Fruit fly (Drosophila melanogaster) whole organism, embryonic: Measurements from ENCODE around the gene CG32720.
A peak's percentile ranks its signal among the peaks of the same experiment; 100 is the strongest.

Source experiments
- ATbp ChIP-seq: fragments of 200-800 bp; sonication (Bioruptor generic); optimal IDR thresholded peaks from 2 replicates; lab custom pipeline; 2017; ENCODE audit warnings: missing biosample characterization, mild to moderate bottlenecking, missing genetic modification characterization, missing genetic modification reagents
- Abd-B ChIP-seq: fragments of 200-800 bp; sonication (Bioruptor generic); optimal IDR thresholded peaks from 2 replicates; lab custom pipeline; 2018; ENCODE audit warnings: missing biosample characterization, mild to moderate bottlenecking, missing genetic modification characterization, moderate library complexity
- Aef1 ChIP-seq: fragments of 200-800 bp; sonication (Bioruptor generic); IDR thresholded peaks from 3 replicates; pipeline ENCODE4 v1.3.6; 2022; ENCODE audit warnings: missing biosample characterization, missing genetic modification characterization
- B-H2 ChIP-seq: fragments of 200-800 bp; sonication (Bioruptor generic); optimal IDR thresholded peaks from 2 replicates; lab custom pipeline; 2018; ENCODE audit warnings: missing biosample characterization, mild to moderate bottlenecking, missing genetic modification characterization
- Blimp-1 ChIP-seq: fragments of 200-800 bp; sonication (Bioruptor generic); optimal IDR thresholded peaks from 3 replicates; lab custom pipeline; 2018; ENCODE audit warnings: missing biosample characterization, missing genetic modification characterization, mild to moderate bottlenecking, moderate library complexity, missing genetic modification reagents
- CG10321 ChIP-seq: fragments of 200-800 bp; sonication (Bioruptor generic); IDR thresholded peaks from 2 replicates; pipeline ENCODE4 v1.3.6; 2022; ENCODE audit warnings: missing biosample characterization, missing genetic modification characterization
- CG11695 ChIP-seq: fragments of 200-800 bp; sonication (Bioruptor generic); IDR thresholded peaks from 3 replicates; pipeline ENCODE4 v1.3.6; 2022; ENCODE audit warnings: missing biosample characterization, missing genetic modification characterization
- CG17385 ChIP-seq: fragments of 200-800 bp; sonication (Bioruptor generic); optimal IDR thresholded peaks from 3 replicates; lab custom pipeline; 2018; ENCODE audit warnings: missing biosample characterization, mild to moderate bottlenecking, missing genetic modification characterization
- CG2712 ChIP-seq: fragments of 200-800 bp; optimal IDR thresholded peaks from 3 replicates; lab custom pipeline; 2019; ENCODE audit warnings: missing biosample characterization, mild to moderate bottlenecking, missing genetic modification characterization, moderate library complexity
- CG3163 ChIP-seq: fragments of 200-800 bp; sonication (Bioruptor generic); optimal IDR thresholded peaks from 3 replicates; lab custom pipeline; 2016; ENCODE audit warnings: missing biosample characterization, missing genetic modification characterization
- CG43689 ChIP-seq: fragments of 200-800 bp; sonication (Bioruptor generic); IDR thresholded peaks from 2 replicates; pipeline ENCODE4 v1.3.6; 2022; ENCODE audit warnings: missing biosample characterization, missing genetic modification characterization
- CG5245 ChIP-seq: fragments of 200-800 bp; sonication (Bioruptor generic); optimal IDR thresholded peaks from 3 replicates; lab custom pipeline; 2016; ENCODE audit warnings: missing biosample characterization, missing genetic modification characterization
- CG5953 ChIP-seq: fragments of 200-800 bp; sonication (Bioruptor generic); IDR thresholded peaks from 2 replicates; pipeline ENCODE4 v1.3.6; 2022; ENCODE audit warnings: missing biosample characterization, missing genetic modification characterization
- CkIIα-i1 ChIP-seq: fragments of 200-800 bp; sonication (Bioruptor generic); IDR thresholded peaks from 2 replicates; pipeline ENCODE4 v1.3.6; 2022; ENCODE audit warnings: missing biosample characterization, missing genetic modification characterization
- Dek ChIP-seq: fragments of 200-800 bp; sonication (Bioruptor generic); optimal IDR thresholded peaks from 3 replicates; lab custom pipeline; 2019; ENCODE audit warnings: missing biosample characterization, mild to moderate bottlenecking, missing genetic modification characterization, moderate library complexity
- Gsc ChIP-seq: fragments of 200-800 bp; sonication (Bioruptor generic); IDR thresholded peaks from 2 replicates; pipeline ENCODE4 v1.3.6; 2022; ENCODE audit warnings: missing biosample characterization, missing genetic modification characterization
- H15 ChIP-seq: fragments of 200-800 bp; sonication (Bioruptor generic); IDR thresholded peaks from 3 replicates; pipeline ENCODE4 v1.3.6; 2022; ENCODE audit warnings: missing biosample characterization, missing genetic modification characterization
- HLHmδ ChIP-seq: fragments of 200-800 bp; sonication (Bioruptor generic); optimal IDR thresholded peaks from 2 replicates; lab custom pipeline; 2018; ENCODE audit warnings: missing biosample characterization, mild to moderate bottlenecking, missing genetic modification characterization, moderate library complexity
- Hey ChIP-seq: fragments of 200-800 bp; sonication (Bioruptor generic); optimal IDR thresholded peaks from 3 replicates; lab custom pipeline; 2018; ENCODE audit warnings: missing biosample characterization, mild to moderate bottlenecking, missing genetic modification characterization
- Hmx ChIP-seq: fragments of 200-800 bp; sonication (Bioruptor generic); optimal IDR thresholded peaks from 2 replicates; lab custom pipeline; 2016; ENCODE audit warnings: missing biosample characterization, missing genetic modification characterization
- Lim3 ChIP-seq: fragments of 200-800 bp; sonication (Bioruptor generic); IDR thresholded peaks from 2 replicates; pipeline ENCODE4 v1.3.6; 2022; ENCODE audit warnings: missing biosample characterization, missing genetic modification characterization
- Max ChIP-seq: fragments of 200-800 bp; sonication (Bioruptor generic); optimal IDR thresholded peaks from 2 replicates; lab custom pipeline; 2016; ENCODE audit warnings: missing biosample characterization, mild to moderate bottlenecking, missing genetic modification characterization
- Med ChIP-seq: fragments of 200-800 bp; sonication (Bioruptor generic); peaks from one replicate; lab custom pipeline; 2016; ENCODE audit warnings: missing biosample characterization, missing genetic modification characterization, mild to moderate bottlenecking, inconsistent platforms, moderate library complexity
- Neu2 ChIP-seq: fragments of 200-800 bp; sonication (Bioruptor generic); optimal IDR thresholded peaks from 3 replicates; lab custom pipeline; 2016; ENCODE audit warnings: missing biosample characterization, missing genetic modification characterization, borderline replicate concordance
- Pdp1 ChIP-seq, 2 experiments: fragments of 200-800 bp; sonication (Bioruptor generic); optimal IDR thresholded peaks; 3 replicates each; lab custom pipeline; 2016; ENCODE audit warnings: missing biosample characterization in 2 of 2, missing genetic modification characterization in 2 of 2, mild to moderate bottlenecking in 1 of 2, moderate library complexity in 1 of 2
- Vsx1 ChIP-seq: fragments of 200-800 bp; sonication (Bioruptor generic); optimal IDR thresholded peaks from 2 replicates; lab custom pipeline; 2017; ENCODE audit warnings: missing biosample characterization, mild to moderate bottlenecking, missing genetic modification characterization, missing genetic modification reagents
- ac ChIP-seq: fragments of 200-800 bp; sonication (Bioruptor generic); optimal IDR thresholded peaks from 3 replicates; lab custom pipeline; 2017; ENCODE audit warnings: missing biosample characterization, mild to moderate bottlenecking, missing genetic modification characterization
- ara ChIP-seq: fragments of 200-800 bp; sonication (Bioruptor generic); IDR thresholded peaks from 2 replicates; pipeline ENCODE4 v1.3.6; 2022; ENCODE audit warnings: missing biosample characterization, missing genetic modification characterization
- ato ChIP-seq: fragments of 200-800 bp; sonication (Bioruptor generic); IDR thresholded peaks from 2 replicates; pipeline ENCODE4 v1.3.6; 2022; ENCODE audit warnings: missing biosample characterization, missing genetic modification characterization; ENCODE audit not compliant: partially characterized antibody
- cad ChIP-seq: fragments of >200 bp; optimal IDR thresholded peaks from 2 replicates; lab custom pipeline; 2017; ENCODE audit warnings: missing biosample characterization, missing genetic modification characterization
- caup ChIP-seq: fragments of 200-800 bp; sonication (Bioruptor generic); optimal IDR thresholded peaks from 3 replicates; lab custom pipeline; 2017; ENCODE audit warnings: missing biosample characterization, mild to moderate bottlenecking, missing genetic modification characterization, moderate library complexity; ENCODE audit not compliant: severe bottlenecking
- da ChIP-seq: fragments of 200-800 bp; sonication (Bioruptor generic); optimal IDR thresholded peaks from 2 replicates; lab custom pipeline; 2016; ENCODE audit warnings: missing biosample characterization, missing genetic modification characterization
- disco-r ChIP-seq: fragments of 200-800 bp; sonication (Bioruptor generic); optimal IDR thresholded peaks from 2 replicates; lab custom pipeline; 2016; ENCODE audit warnings: missing biosample characterization, missing genetic modification characterization
- dysf ChIP-seq: fragments of 200-800 bp; sonication (Bioruptor generic); IDR thresholded peaks from 3 replicates; pipeline ENCODE4 v1.3.6; 2022; ENCODE audit warnings: missing biosample characterization, missing genetic modification characterization
- ind ChIP-seq: fragments of 200-800 bp; sonication (Bioruptor generic); optimal IDR thresholded peaks from 3 replicates; lab custom pipeline; 2016; ENCODE audit warnings: missing biosample characterization, missing genetic modification characterization
- inv ChIP-seq: fragments of 200-800 bp; sonication (Bioruptor generic); IDR thresholded peaks from 2 replicates; pipeline ENCODE4 v1.3.6; 2022; ENCODE audit warnings: missing biosample characterization, missing genetic modification characterization; ENCODE audit not compliant: partially characterized antibody
- kni ChIP-seq: fragments of 200-800 bp; sonication (Bioruptor generic); optimal IDR thresholded peaks from 3 replicates; lab custom pipeline; 2017; ENCODE audit warnings: mild to moderate bottlenecking, missing biosample characterization, missing genetic modification reagents, missing genetic modification characterization
- lbe ChIP-seq: fragments of 200-800 bp; sonication (Bioruptor generic); optimal IDR thresholded peaks from 2 replicates; lab custom pipeline; 2016; ENCODE audit warnings: missing biosample characterization, mild to moderate bottlenecking, missing genetic modification characterization
- lilli ChIP-seq: fragments of 200-800 bp; sonication (Bioruptor generic); optimal IDR thresholded peaks from 3 replicates; lab custom pipeline; 2016; ENCODE audit warnings: missing biosample characterization, missing genetic modification characterization
- lola ChIP-seq, 3 experiments: fragments of >200 bp in 2 of 3; fragments of 200-800 bp in 1 of 3; sonication (Bioruptor generic) in 1 of 3; optimal IDR thresholded peaks; 2 replicates each; lab custom pipeline; 2017 to 2019; ENCODE audit warnings: missing biosample characterization in 3 of 3, missing genetic modification characterization in 3 of 3, mild to moderate bottlenecking in 1 of 3, moderate library complexity in 1 of 3
- maf-S ChIP-seq: fragments of 200-800 bp; sonication (Bioruptor generic); optimal IDR thresholded peaks from 2 replicates; lab custom pipeline; 2016; ENCODE audit warnings: missing biosample characterization, missing genetic modification characterization
- nau ChIP-seq: fragments of 200-800 bp; sonication (Bioruptor generic); optimal IDR thresholded peaks from 3 replicates; lab custom pipeline; 2017; ENCODE audit warnings: missing biosample characterization, mild to moderate bottlenecking, missing genetic modification characterization, missing genetic modification reagents
- nerfin-2 ChIP-seq: fragments of 200-800 bp; sonication (Bioruptor generic); IDR thresholded peaks from 2 replicates; pipeline ENCODE4 v1.3.6; 2022; ENCODE audit warnings: missing biosample characterization, missing genetic modification characterization; ENCODE audit not compliant: partially characterized antibody
- nom ChIP-seq: fragments of 200-800 bp; sonication (Bioruptor generic); optimal IDR thresholded peaks from 2 replicates; lab custom pipeline; 2017; ENCODE audit warnings: missing biosample characterization, missing genetic modification characterization, mild to moderate bottlenecking, moderate library complexity, missing genetic modification reagents
- sc ChIP-seq, 3 experiments: fragments of >200 bp in 2 of 3; fragments of 200-800 bp in 1 of 3; sonication (Bioruptor generic) in 1 of 3; optimal IDR thresholded peaks; 2 replicates in 2 of 3; 3 replicates in 1 of 3; lab custom pipeline; 2017; ENCODE audit warnings: mild to moderate bottlenecking in 1 of 3, missing biosample characterization in 1 of 3, missing genetic modification characterization in 1 of 3, missing genetic modification reagents in 1 of 3
- sisA ChIP-seq: fragments of 200-800 bp; sonication (Bioruptor generic); IDR thresholded peaks from 2 replicates; pipeline ENCODE4 v1.3.6; 2022; ENCODE audit warnings: missing biosample characterization, missing genetic modification characterization
- so ChIP-seq: fragments of 200-800 bp; sonication (Bioruptor generic); IDR thresholded peaks from 3 replicates; pipeline ENCODE4 v1.3.6; 2022; ENCODE audit warnings: missing biosample characterization, missing genetic modification characterization
- tap ChIP-seq: fragments of 200-800 bp; optimal IDR thresholded peaks from 3 replicates; lab custom pipeline; 2019; ENCODE audit warnings: missing biosample characterization, mild to moderate bottlenecking, missing genetic modification characterization, moderate library complexity
- wek ChIP-seq: fragments of 200-800 bp; sonication (Bioruptor generic); optimal IDR thresholded peaks from 3 replicates; lab custom pipeline; 2018; ENCODE audit warnings: missing biosample characterization, mild to moderate bottlenecking, missing genetic modification characterization, moderate library complexity
- z ChIP-seq: fragments of 200-800 bp; sonication (Bioruptor generic); IDR thresholded peaks from 3 replicates; pipeline ENCODE4 v1.3.6; 2022; ENCODE audit warnings: missing biosample characterization, missing genetic modification characterization

CG32720 gene

DNA sequence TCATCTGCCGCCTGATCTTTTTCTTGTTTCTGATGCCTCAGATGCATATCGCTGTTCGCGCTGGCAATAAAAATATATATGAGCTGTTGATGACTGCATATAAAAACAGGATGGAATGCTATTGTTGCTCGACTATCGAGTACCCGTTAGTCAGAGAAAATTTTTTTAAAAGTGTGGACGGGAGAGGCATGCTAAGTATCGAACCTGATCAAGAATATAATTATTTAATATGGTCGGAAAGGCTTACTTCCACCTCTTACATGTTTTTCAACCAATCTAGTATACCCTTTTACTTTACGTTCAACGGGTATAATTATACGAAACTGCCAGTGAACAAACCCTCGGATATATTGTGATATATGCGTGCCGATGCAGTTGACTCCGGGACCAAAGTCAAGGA is 1.1 kb upstream of the CG32720 start (continued):
- TF ChIP-seq inv (GFP tag; lab: Robert Waterston, UW) (no peak), kni (GFP tag; lab: Kevin White, UChicago) (no peak), CG3163 (GFP tag; lab: Kevin White, UChicago) (no peak), Dek (no peak), CG2712 (tag; lab: Kevin White, UChicago) (peak; percentile 19), Vsx1 (no peak), ato (GFP tag; lab: Robert Waterston, UW) (no peak), Abd-B (peak; percentile 42), sc (optimal IDR thresholded peaks at IDR 0.05; lab: Kevin White, UChicago) (no peak), sc (GFP tag; optimal IDR thresholded peaks at IDR 0.05; lab: Kevin White, UChicago) (no peak), lilli (GFP tag; lab: Kevin White, UChicago) (no peak), nau (GFP tag; lab: Kevin White, UChicago) (no peak), ind (GFP tag; lab: Kevin White, UChicago) (no peak), cad (GFP tag; lab: Kevin White, UChicago) (no peak), ara (GFP tag; lab: Robert Waterston, UW) (0 out of 2 replicates have a peak, but pooled peaks have one; percentile 23), CG11695 (GFP tag; lab: Robert Waterston, UW) (no peak)

DNA sequence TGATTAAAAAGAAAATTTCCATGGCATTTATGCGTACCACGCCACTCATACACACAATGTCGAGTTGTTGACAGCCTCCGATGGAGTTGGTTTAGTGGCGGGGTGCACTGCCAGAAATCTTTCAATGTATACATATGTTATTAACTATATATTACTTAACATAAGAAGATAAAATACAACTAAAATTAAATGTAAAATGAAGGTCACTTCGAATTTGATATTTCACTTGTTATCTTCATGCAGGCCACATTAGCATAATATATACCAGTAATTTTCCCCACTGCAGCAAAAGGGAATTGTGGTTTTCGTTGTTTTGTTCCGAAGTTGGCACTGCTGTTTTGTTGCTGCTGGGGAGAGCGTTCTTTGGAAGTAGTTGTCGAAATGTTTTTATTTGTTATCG is 1.9 kb downstream of the CG32720 start:
- TF ChIP-seq lola (GFP tag; optimal IDR thresholded peaks at IDR 0.05; lab: Kevin White, UChicago) (peak in 1 of 3 experiments; percentile 33), lbe (GFP tag; lab: Kevin White, UChicago) (no peak), da (no peak), sisA (GFP tag; lab: Robert Waterston, UW) (peak; percentile 16; the same call in 1 of the 2 replicates), ATbp (GFP tag; lab: Kevin White, UChicago) (peak; percentile 6), nerfin-2 (GFP tag; lab: Robert Waterston, UW) (no peak), CG10321 (no peak), so (GFP tag; lab: Robert Waterston, UW) (no peak), Med (GFP tag; lab: Kevin White, UChicago) (no peak), tap (tag; lab: Kevin White, UChicago) (no peak), maf-S (no peak), B-H2 (GFP tag; lab: Kevin White, UChicago) (no peak), Pdp1 (GFP tag; optimal IDR thresholded peaks at IDR 0.05; lab: Kevin White, UChicago) (no peak), Neu2 (no peak), disco-r (no peak), HLHmδ (GFP tag; lab: Kevin White, UChicago) (no peak), z (no peak), Max (no peak), CG43689 (GFP tag; lab: Robert Waterston, UW) (no peak), CG5245 (GFP tag; lab: Kevin White, UChicago) (no peak), Gsc (GFP tag; lab: Robert Waterston, UW) (no peak), Hey (tag; lab: Kevin White, UChicago) (no peak), CG5953 (GFP tag; lab: Robert Waterston, UW) (no peak), wek (GFP tag; lab: Kevin White, UChicago) (no peak), Hmx (GFP tag; lab: Kevin White, UChicago) (no peak), Aef1 (GFP tag; lab: Robert Waterston, UW) (no peak), nom (GFP tag; lab: Kevin White, UChicago) (peak; percentile 45), dysf (GFP tag; lab: Robert Waterston, UW) (no peak), CG17385 (no peak), Blimp-1 (GFP tag; lab: Kevin White, UChicago) (peak; percentile 51), H15 (GFP tag; lab: Robert Waterston, UW) (no peak), caup (GFP tag; lab: Kevin White, UChicago) (no peak), ac (no peak), Lim3 (GFP tag; lab: Robert Waterston, UW) (no peak), CkIIα-i1 (no peak)
